Fruit fly (Drosophila melanogaster): ENCODE results near the gene topi.

topi gene

DNA sequence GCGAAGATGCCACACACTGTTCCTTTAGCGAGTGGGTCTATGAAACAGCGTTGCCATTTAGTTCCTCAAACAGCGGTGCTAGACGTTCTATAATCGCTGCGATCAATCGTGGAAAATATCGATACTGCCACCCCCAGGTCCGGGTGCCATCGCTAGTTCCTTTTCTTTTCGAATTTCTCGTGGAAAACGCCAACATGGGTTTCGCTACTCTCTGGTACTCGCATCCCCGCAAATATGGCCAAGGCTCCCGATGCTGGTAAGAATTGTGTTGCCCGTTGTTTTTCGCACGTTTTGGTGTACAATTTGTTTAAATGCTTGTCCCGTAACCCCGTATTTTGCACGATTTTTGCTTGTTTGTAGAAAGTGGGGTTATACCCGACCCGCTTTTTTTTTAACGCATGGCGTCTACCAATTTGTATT, 3.0 kb downstream of the topi start, which contains the start of gene RpS29:
RpS29 (plus strand) TSS at position 102 of the 420 bp plus-strand sequence.
- TF ChIP-seq psq (optimal IDR thresholded peaks at IDR 0.05) (no peak), pan (optimal IDR thresholded peaks at IDR 0.05) (no peak), usp (GFP tag; optimal IDR thresholded peaks at IDR 0.05) (no peak), CG8478 (optimal IDR thresholded peaks at IDR 0.05) (no peak), EcR (GFP tag; optimal IDR thresholded peaks at IDR 0.05) (no peak), Dll (optimal IDR thresholded peaks at IDR 0.05) (no peak)

DNA sequence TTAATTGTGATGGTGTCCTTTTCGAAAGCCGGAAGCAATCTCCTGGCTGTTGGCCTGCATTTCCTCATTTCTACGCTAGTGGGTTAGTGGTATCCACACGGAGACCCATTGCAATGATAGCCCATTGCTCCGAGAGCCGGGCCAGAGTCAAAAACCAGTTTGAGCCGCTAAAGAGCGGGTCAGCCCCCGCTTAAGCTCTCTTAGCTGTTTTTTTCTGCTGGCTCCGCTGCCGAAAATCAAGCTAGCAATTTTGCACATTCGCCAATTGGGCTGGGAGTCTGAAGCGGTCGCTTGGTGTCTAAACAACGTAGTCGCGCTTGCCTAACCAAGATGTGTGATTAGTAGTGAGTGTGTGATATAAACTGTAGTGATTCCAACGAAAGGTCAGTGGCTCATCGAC, 4.8 kb downstream of the topi start, which contains the start of gene CG12947:
CG12947 (plus strand) TSS at position 301 of the 400 bp plus-strand sequence.
- TF ChIP-seq Dll (optimal IDR thresholded peaks at IDR 0.05) = no peak
- TF ChIP-seq usp (GFP tag; optimal IDR thresholded peaks at IDR 0.05) = no peak
- TF ChIP-seq CG8478 (optimal IDR thresholded peaks at IDR 0.05) = no peak
- TF ChIP-seq pan (optimal IDR thresholded peaks at IDR 0.05) = no peak
- no peak for TF ChIP-seq EcR (GFP tag; optimal IDR thresholded peaks at IDR 0.05)
- no peak for TF ChIP-seq psq (optimal IDR thresholded peaks at IDR 0.05)

DNA sequence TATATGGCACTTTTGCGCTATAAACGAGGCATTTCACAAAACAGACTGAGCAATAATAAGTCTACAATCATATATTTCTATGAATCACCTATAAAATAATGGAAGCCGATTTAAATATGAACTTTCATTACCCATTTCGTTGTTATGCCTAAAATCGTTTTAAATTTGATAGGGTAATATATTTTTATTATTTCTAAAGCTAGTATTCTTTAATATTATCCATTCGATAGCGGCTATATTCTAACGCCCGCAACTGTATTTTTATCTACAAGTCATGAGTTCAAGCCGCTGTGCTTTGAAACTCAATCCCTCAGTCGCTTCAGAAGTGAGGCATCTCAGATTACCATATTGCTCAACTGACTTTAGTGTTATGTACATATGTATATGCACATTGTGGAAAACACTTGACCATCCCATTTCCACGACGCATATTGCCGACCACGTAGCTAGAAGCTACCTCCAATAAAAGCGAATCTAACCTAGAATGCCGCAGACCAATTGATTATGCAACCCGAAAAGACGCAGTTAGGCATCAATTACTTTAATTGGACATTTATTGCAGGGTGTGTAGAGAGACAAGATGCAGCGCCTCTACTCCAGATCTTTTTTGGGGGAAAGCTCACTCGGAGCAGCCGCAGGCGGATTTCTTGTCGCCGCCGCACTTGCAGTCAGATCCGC, 8.5 kb downstream of the topi start:
- TF ChIP-seq psq (optimal IDR thresholded peaks at IDR 0.05) = no peak
- TF ChIP-seq pan (optimal IDR thresholded peaks at IDR 0.05) = no peak

DNA sequence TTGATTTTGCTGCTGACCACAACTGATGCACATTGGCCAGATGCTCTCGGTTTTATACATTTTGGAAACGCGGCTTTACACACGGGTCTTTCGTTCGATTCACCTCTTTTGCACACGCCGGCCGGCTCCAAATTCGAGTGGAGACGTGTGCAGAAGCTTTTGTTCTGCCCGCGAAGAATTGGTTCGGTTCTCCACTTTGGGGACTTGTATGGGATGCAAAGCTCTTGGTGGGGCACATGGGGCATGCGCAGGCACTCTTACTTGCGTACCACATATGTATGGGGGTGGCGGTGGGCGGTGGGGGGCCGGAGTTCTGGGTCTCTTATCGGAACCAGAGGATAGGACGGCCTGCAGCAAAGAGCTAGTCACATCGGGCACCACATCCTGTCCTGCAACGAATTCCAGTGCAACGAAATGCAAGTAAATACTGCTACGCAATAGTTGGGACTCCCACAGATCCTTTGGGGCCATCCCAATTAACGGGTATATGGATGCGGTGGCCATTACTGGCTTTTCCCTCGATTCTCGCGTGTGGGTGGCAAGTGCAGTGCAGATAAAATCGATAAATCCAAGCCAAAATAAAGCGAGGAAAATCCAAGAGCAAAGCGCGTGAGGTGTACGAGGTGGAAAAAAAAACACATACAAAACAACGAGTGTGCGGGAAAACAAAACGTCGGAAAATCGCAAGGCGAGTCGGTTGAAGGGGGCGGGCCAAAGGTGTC, 9.6 kb downstream of the topi start, which contains the start of the genes MtnA and CG8500:
MtnA (minus strand) TSS at position 30 of the 722 bp plus-strand sequence.
CG8500 (plus strand) TSS at position 313 of the 722 bp plus-strand sequence.
- TF ChIP-seq CG8478 (optimal IDR thresholded peaks at IDR 0.05) = peak; percentile 11
- no peak for TF ChIP-seq EcR (GFP tag; optimal IDR thresholded peaks at IDR 0.05)

DNA sequence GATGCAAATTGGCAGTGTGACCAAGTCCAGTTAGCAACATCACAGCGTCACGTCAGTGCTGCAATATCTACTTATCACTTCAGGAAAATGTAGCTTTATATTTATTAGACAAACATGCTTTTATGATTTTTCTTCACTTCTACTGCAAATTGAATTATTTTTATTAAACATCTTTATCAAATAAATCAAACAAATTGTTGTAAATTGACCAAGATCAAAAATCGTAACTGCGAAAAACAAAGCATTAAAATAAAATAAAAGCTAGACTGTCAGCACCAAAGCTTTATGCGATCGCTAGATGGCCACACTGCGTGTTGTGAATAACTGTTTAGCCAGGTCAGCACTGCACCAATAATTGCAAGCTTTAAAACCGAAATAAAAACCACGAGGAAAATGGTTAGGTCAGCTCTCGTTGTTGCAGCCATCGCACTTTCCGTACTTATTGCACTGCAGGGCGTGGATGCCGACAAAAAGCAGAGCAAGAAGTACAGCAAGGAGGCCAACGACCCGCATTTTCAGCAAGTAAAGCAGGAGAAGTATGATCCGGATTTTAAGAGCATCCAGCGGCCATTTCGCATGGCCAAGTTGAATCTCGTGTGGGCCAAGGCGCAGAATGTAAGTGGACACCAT, 16.4 kb downstream of the topi start, which contains the start of the genes CG12945 and CG8507:
CG12945 (minus strand) TSS at position 45 of the 630 bp plus-strand sequence.
CG8507 (plus strand) TSS at position 307 of the 630 bp plus-strand sequence.
- TF ChIP-seq EcR (GFP tag; optimal IDR thresholded peaks at IDR 0.05) (no peak), psq (optimal IDR thresholded peaks at IDR 0.05) (no peak), pan (optimal IDR thresholded peaks at IDR 0.05) (no peak), usp (GFP tag; optimal IDR thresholded peaks at IDR 0.05) (no peak), Dll (optimal IDR thresholded peaks at IDR 0.05) (no peak), CG8478 (optimal IDR thresholded peaks at IDR 0.05) (no peak)

DNA sequence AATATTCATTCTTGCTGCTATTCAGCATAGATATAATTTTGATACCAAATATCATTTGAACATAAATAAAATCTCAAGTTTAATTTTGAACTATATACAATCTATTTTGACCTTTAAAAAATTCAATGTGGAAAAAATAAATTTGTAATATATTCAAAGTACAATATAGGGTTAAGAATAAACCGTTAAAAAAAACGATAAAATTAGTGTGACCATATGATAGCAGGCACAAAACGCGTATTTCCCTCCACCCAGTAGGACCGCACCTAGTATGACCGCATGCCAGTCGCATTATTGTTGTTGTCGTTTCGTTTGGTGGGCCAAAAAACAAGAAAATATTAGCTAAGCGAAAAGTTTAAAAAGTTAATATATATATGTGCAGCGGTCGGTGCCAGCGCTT, 18.1 kb downstream of the topi start, which contains the start of gene CG8516:
CG8516 (plus strand) TSS at position 278 of the 400 bp plus-strand sequence.
- no peak for TF ChIP-seq psq (optimal IDR thresholded peaks at IDR 0.05)
- TF ChIP-seq usp (GFP tag; optimal IDR thresholded peaks at IDR 0.05) = no peak
- no peak for TF ChIP-seq CG8478 (optimal IDR thresholded peaks at IDR 0.05)
- no peak for TF ChIP-seq Dll (optimal IDR thresholded peaks at IDR 0.05)
- TF ChIP-seq EcR (GFP tag; optimal IDR thresholded peaks at IDR 0.05) = no peak
- TF ChIP-seq pan (optimal IDR thresholded peaks at IDR 0.05) = no peak

DNA sequence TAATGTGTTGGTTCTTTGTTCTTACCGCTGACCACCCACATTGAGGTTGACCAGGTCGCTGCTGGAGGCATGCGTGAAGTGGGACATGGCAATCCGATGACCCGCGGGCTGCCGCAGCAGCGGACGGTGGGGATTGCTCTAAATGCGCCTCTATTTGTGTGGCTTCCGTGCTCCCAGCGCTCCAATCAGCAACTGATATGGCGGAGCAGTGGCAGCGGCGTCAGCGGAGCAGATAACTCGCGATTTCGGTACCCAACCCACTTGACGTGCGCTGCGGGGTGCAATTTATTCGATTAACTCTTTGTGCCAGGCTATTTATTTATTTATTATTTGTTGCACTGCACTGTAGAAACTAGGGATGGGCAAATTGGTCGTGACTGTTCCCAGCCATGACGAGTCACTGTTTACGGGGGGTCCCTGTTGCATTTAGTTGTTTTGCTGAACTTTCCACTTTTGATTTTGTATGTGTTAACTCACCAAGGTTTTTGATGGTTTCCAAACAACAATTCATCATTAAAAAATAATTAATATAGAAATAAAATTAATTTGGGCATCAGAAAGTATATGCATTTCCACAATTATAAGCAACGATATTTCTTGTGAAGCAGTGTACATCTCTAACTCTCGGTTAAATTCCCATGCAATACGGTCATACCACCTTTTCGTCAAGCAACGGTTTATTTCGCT, 25.9 kb downstream of the topi start, which contains the start of the genes CG9467 and CG8526:
CG9467 (minus strand) TSS at position 383 of the 687 bp plus-strand sequence.
CG8526 (plus strand) TSS at position 637 of the 687 bp plus-strand sequence.
- no peak for TF ChIP-seq pan (optimal IDR thresholded peaks at IDR 0.05)
- TF ChIP-seq CG8478 (optimal IDR thresholded peaks at IDR 0.05) = no peak
- no peak for TF ChIP-seq usp (GFP tag; optimal IDR thresholded peaks at IDR 0.05)

DNA sequence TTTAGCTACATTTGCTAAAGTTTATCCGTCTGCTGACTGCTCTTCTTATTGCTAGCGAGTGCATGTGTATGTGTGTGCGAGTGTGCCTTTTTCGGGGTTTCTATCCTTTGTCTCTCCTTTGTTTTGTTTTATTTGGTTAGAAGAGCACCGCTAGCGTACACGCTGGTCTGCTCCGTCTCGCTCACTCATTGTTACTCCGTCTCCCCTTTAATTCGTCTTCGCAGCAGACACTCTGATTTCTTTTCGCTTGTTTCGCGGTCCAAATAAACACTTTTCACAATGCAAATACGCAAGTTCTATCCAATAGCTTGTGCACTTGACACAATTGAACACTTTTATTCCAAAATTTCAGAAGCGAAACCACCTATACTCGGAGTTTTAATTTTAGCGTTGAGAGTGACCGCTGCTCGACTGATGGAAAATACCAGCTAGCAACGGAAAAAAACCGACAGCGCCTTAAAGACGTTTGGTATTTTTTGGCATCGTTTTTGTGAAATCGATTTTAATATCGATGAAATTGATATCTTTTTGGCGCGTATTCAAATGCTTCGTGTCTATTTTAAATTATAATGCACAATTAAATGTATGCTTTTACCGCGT, 34.1 kb downstream of the topi start, which contains the start of gene FBXO11:
FBXO11 (minus strand) TSS at position 423 of the 600 bp plus-strand sequence.
- TF ChIP-seq EcR (GFP tag; optimal IDR thresholded peaks at IDR 0.05) (no peak), psq (optimal IDR thresholded peaks at IDR 0.05) (peak; percentile 65), Dll (optimal IDR thresholded peaks at IDR 0.05) (no peak), CG8478 (optimal IDR thresholded peaks at IDR 0.05) (peak; percentile 85)

DNA sequence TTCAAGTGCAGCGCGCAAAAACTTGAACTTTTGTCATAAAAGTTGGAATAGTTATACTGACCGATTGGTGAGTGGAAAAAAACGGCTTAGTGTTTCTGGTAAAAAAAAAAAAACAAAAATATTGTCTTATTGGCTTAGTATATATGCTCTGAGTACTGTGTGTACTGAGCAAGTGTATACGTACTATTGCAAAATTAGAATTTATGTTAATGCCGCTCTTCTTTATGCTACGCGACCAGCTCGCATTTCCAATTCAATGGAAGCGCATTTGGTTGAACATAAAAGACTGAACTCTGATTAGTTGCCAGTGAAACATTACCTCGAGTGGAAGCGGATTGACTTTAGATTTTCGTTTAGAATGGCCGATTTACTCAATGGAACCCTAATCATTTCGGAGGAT, 37.5 kb downstream of the topi start, which contains the start of gene CG8534:
CG8534 (plus strand) TSS at position 301 of the 400 bp plus-strand sequence.
- TF ChIP-seq usp (GFP tag; optimal IDR thresholded peaks at IDR 0.05) (no peak), pan (optimal IDR thresholded peaks at IDR 0.05) (no peak), EcR (GFP tag; optimal IDR thresholded peaks at IDR 0.05) (no peak), CG8478 (optimal IDR thresholded peaks at IDR 0.05) (no peak), Dll (optimal IDR thresholded peaks at IDR 0.05) (no peak), psq (optimal IDR thresholded peaks at IDR 0.05) (no peak)

DNA sequence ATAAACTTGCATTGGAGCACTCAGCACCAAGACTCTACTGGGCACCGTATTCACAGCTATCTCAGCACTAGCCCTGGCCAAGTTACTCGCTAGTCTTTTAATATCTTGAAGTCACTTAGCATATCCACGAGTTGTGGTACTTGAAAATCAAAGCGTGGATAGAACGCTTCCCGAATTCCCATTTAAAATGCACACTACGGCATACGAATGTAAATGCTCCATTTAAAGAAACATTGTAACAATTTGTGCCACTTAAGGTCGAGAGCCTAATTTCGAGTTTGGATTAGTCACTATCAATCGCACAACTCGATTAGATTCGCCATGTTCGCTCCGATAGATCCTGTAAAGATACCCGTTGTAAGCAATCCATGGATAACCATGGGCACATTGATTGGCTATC, 38.9 kb downstream of the topi start, which contains the start of gene eloF:
eloF (plus strand) TSS at position 301 of the 400 bp plus-strand sequence.
- no peak for TF ChIP-seq usp (GFP tag; optimal IDR thresholded peaks at IDR 0.05)
- TF ChIP-seq pan (optimal IDR thresholded peaks at IDR 0.05) = no peak
- no peak for TF ChIP-seq psq (optimal IDR thresholded peaks at IDR 0.05)
- no peak for TF ChIP-seq EcR (GFP tag; optimal IDR thresholded peaks at IDR 0.05)
- TF ChIP-seq Dll (optimal IDR thresholded peaks at IDR 0.05) = no peak
- no peak for TF ChIP-seq CG8478 (optimal IDR thresholded peaks at IDR 0.05)

DNA sequence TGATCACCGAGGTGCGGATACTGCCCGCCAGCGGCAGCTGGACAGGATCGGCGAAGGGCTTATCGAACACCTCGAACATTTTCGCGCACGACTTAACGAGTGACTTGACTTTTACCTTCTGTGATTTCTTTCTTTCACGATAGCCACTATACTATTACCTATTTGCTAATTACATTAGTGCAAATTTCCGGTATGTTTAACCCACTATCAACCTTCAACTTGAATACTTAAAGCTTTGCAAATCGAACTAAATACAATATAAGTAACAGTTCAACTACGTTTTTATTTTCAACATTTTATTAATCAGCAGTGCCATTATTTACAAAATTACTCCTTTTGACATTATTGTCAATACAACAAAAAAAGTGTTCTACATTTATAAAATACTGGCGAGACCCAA, 42.0 kb downstream of the topi start, which contains the start of gene CG16904:
CG16904 (minus strand) TSS at position 101 of the 400 bp plus-strand sequence.
- no peak for TF ChIP-seq EcR (GFP tag; optimal IDR thresholded peaks at IDR 0.05)
- no peak for TF ChIP-seq Dll (optimal IDR thresholded peaks at IDR 0.05)
- TF ChIP-seq CG8478 (optimal IDR thresholded peaks at IDR 0.05) = no peak
- TF ChIP-seq usp (GFP tag; optimal IDR thresholded peaks at IDR 0.05) = no peak
- no peak for TF ChIP-seq pan (optimal IDR thresholded peaks at IDR 0.05)
- TF ChIP-seq psq (optimal IDR thresholded peaks at IDR 0.05) = no peak
